Fruit fly (Drosophila melanogaster) S2 (cell line): ENCODE results near the gene ntc.

Source experiments
- CG8478 ChIP-seq: fragments of >200 bp; optimal IDR thresholded peaks from 2 replicates; lab custom pipeline; 2018
- CTCF ChIP-seq, 2 experiments: fragments of >200 bp; optimal IDR thresholded peaks; 2 replicates each; lab custom pipeline; 2018

- TF ChIP-seq CG8478 (lab: Kevin White, UChicago) (no peak), CTCF (optimal IDR thresholded peaks at IDR 0.05; lab: Kevin White, UChicago) (no peak)
Measured at dm6 chr3L:3782584-3783218, 23.6 kb downstream of the ntc start.
